Worm (Caenorhabditis elegans): ENCODE measurements around the gene cyp-31A3.

cyp-31A3 gene

DNA sequence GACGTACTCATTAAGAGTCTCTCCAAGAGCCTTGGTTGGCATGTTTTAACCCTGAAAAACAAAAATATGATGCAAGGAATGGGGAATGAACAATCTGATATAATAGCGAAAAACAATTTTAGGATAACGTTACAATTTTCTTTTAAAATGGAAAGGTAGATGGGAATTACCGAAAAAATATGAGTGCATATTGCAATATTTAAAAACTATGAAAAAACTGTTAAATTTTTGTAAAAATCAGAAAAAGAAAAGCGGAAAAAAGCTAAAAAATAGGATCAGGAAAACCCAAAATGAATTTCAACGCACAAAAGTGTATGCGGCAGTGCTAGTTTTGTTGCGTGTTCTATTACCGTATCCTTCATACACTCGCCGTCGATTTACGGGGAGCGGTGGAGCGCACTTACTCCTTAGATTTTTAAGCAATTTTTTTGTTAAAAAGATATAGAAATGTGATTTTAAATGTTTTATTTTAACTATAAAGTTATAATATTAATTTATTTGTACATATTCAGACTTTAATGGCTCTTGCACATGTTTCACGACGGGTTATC, 11.0 kb upstream of the cyp-31A3 start, which contains the start of the genes rpl-20 and Y17G9B.5 (continued):
- TF ChIP-seq lin-39 (tag; optimal IDR thresholded peaks at IDR 0.05) (peak; percentile 99), mdl-1 (tag; optimal IDR thresholded peaks at IDR 0.05) (peak; percentile 31)

DNA sequence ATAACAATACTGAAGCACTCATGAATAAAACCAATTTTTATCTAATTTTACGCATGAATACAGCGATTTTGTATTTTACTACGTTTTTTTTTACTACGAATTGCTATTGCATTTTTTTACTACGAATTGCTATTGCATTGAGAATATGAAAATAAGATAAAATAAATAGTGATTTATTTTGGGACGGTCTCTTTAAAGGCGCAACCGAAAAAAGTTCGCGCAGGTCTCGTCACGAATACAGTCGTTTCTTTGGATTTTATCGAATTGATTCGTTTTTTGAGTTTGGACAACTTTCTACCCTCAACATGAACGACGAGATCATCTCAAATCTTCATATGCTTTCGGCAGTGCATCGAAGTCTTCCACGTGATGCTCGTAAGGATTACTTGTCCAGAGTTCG, 9.0 kb upstream of the cyp-31A3 start, which contains the start of gene Y17G9B.4:
Gene Y17G9B.4 (plus strand): TSS at position 306 of the 400 bp plus-strand sequence.
- no peak for TF ChIP-seq snpc-4 (tag; optimal IDR thresholded peaks at IDR 0.05)
- no peak for TF ChIP-seq ceh-82 (tag; optimal IDR thresholded peaks at IDR 0.05)
- TF ChIP-seq nhr-11 (tag; optimal IDR thresholded peaks at IDR 0.05): no peak
- no peak for TF ChIP-seq unc-62 (GFP tag; optimal IDR thresholded peaks at IDR 0.05)
- TF ChIP-seq nhr-25 (tag; optimal IDR thresholded peaks at IDR 0.05): no peak
- TF ChIP-seq elt-2 (tag; optimal IDR thresholded peaks at IDR 0.05): no peak
- no peak for TF ChIP-seq mml-1 (tag; optimal IDR thresholded peaks at IDR 0.05)
- no peak for TF ChIP-seq ceh-16 (tag; optimal IDR thresholded peaks at IDR 0.05)

DNA sequence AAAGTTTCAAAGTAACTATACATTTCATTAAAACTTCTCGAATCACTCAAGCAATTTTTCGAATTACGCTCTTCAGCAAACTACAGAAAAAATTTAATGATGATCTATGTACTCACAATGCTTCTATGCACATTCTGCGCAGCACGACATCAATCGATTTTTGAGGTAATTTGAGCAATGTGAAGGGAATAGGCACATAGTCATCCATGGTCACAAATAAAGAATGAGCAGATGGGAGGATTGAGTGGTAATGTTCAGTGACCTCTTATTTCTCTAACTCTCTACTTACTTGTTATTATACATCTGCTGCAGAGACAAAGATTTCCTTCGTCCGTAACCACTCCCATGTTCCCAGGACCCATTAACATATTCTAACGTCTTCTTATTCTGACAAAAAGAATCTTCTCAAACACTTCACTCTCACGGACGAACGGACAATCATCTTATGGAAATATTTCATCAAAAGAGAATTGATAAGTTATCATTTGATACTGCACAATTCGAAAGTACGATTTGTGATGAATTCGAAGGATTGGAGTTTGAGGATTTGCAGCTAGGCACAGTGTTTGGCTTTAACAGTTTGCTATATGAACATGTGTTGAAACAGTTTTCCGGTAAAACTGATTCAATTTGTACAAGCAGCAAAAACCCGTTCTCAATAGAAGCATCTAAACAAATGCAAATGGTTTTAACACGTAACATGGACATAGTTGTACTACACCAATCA, 4.8 kb upstream of the cyp-31A3 start, which contains the start of the genes fbxb-77 and Y17G9B.11:
Gene fbxb-77 (minus strand): TSS at position 229 of the 727 bp plus-strand sequence.
Gene Y17G9B.11 (plus strand): TSS at position 677 of the 727 bp plus-strand sequence.
- TF ChIP-seq jun-1 (tag; optimal IDR thresholded peaks at IDR 0.05): no peak
- TF ChIP-seq nhr-76 (tag; optimal IDR thresholded peaks at IDR 0.05): no peak
- no peak for TF ChIP-seq pqm-1 (tag; optimal IDR thresholded peaks at IDR 0.05)
- TF ChIP-seq skn-1 (tag; optimal IDR thresholded peaks at IDR 0.05): no peak
- no peak for TF ChIP-seq eor-1 (tag; optimal IDR thresholded peaks at IDR 0.05)
- TF ChIP-seq unc-62 (GFP tag; optimal IDR thresholded peaks at IDR 0.05): no peak
- TF ChIP-seq nhr-23 (tag; optimal IDR thresholded peaks at IDR 0.05): no peak
- no peak for TF ChIP-seq ztf-11 (tag; optimal IDR thresholded peaks at IDR 0.05)
- no peak for TF ChIP-seq mml-1 (tag; optimal IDR thresholded peaks at IDR 0.05)
- TF ChIP-seq ama-1 (optimal IDR thresholded peaks at IDR 0.05): no peak
- TF ChIP-seq nhr-12 (tag; optimal IDR thresholded peaks at IDR 0.05): no peak
- no peak for TF ChIP-seq nhr-25 (tag; optimal IDR thresholded peaks at IDR 0.05)
- no peak for TF ChIP-seq fos-1 (tag; optimal IDR thresholded peaks at IDR 0.05)
- TF ChIP-seq nhr-28 (tag; optimal IDR thresholded peaks at IDR 0.05): no peak
- TF ChIP-seq ceh-9 (tag; optimal IDR thresholded peaks at IDR 0.05): no peak

DNA sequence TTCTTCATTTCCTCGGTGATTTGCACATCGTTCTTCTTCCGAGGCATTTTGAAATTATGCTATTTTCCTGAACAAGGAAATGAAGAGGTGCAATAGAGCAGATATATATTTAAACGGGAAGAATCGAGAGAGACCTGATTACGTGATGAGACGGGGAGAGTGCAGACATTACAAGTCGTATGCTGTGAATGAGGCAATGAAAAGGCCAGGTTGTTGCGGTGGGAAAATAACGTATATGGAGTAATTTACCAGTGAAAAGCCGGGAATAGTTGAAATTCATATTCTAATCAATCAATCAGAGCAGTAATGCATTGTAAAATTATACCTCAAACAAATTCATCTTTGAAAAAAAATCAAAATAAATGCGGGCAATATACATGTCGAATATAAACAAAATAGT, 2.2 kb upstream of the cyp-31A3 start, which contains the start of gene Y17G9B.8:
Gene Y17G9B.8 (minus strand): TSS at position 182 of the 400 bp plus-strand sequence.
- TF ChIP-seq nhr-23 (tag; optimal IDR thresholded peaks at IDR 0.05): no peak
- no peak for TF ChIP-seq fkh-2 (tag; optimal IDR thresholded peaks at IDR 0.05)
- TF ChIP-seq aly-2 (tag; optimal IDR thresholded peaks at IDR 0.05): no peak

DNA sequence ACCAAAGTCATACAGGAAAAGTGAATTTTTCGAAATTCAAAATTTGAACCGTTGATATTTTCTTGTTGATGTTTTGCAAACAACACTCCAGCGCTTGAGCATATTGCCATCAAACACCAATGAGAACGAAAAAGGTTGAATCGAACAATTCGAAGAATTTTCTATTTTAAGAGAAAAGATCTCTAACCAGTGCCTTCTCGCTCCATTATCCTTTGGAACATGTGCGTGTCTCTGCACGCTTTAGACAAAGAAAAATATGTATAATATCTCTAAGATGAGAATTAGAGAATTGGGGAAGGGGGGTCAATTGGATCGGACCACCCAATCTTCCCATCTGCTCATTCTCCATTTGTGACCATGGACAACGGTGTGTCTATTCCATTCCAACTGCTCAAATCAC, 3.0 kb downstream of the cyp-31A3 start, which contains the start of gene Y17G9B.2:
Gene Y17G9B.2 (plus strand): TSS at position 301 of the 400 bp plus-strand sequence.
- TF ChIP-seq fos-1 (tag; optimal IDR thresholded peaks at IDR 0.05) (no peak), tbx-2 (tag; optimal IDR thresholded peaks at IDR 0.05) (no peak), zag-1 (tag; optimal IDR thresholded peaks at IDR 0.05) (no peak), lsy-12 (tag; optimal IDR thresholded peaks at IDR 0.05) (no peak), ama-1 (optimal IDR thresholded peaks at IDR 0.05) (no peak), nhr-43 (tag; optimal IDR thresholded peaks at IDR 0.05; ENCODE audit: poor library complexity, severe bottlenecking) (no peak), lin-15B (tag; optimal IDR thresholded peaks at IDR 0.05) (no peak), ceh-9 (tag; optimal IDR thresholded peaks at IDR 0.05) (no peak), nhr-76 (tag; optimal IDR thresholded peaks at IDR 0.05) (no peak), sea-2 (GFP tag; optimal IDR thresholded peaks at IDR 0.05) (no peak), elt-3 (tag; optimal IDR thresholded peaks at IDR 0.05) (no peak), jun-1 (tag; optimal IDR thresholded peaks at IDR 0.05) (no peak), unc-62 (GFP tag; optimal IDR thresholded peaks at IDR 0.05) (no peak)

DNA sequence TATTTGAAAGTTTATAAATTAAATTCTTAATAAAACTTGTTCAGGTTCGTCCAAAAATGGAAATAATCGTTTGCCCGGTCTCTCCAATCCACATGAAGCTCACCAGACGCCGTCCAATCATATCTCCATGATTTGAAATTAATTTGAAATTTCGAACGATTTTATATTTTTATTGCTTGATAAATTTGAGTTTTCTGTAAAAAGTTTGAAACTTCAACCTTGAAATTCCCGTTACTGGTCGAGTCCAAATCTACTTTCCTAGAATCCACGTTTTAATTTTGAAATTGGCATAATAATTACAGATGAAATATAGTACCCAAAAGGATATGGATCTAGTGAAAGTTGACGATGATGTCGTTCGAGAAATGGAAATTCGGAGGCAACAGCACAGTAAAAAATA, 3.6 kb downstream of the cyp-31A3 start, which contains the start of gene npp-26:
Gene npp-26 (plus strand): TSS at position 301 of the 400 bp plus-strand sequence.
- TF ChIP-seq fos-1 (tag; optimal IDR thresholded peaks at IDR 0.05): no peak
- no peak for TF ChIP-seq nhr-237 (tag; optimal IDR thresholded peaks at IDR 0.05)
- no peak for TF ChIP-seq unc-39 (tag; optimal IDR thresholded peaks at IDR 0.05)
- no peak for TF ChIP-seq eor-1 (tag; optimal IDR thresholded peaks at IDR 0.05)
- TF ChIP-seq mml-1 (tag; optimal IDR thresholded peaks at IDR 0.05): no peak
- TF ChIP-seq lin-39 (tag; optimal IDR thresholded peaks at IDR 0.05): no peak
- TF ChIP-seq fkh-10 (GFP tag; optimal IDR thresholded peaks at IDR 0.05): no peak
- TF ChIP-seq ceh-16 (tag; optimal IDR thresholded peaks at IDR 0.05): no peak
- TF ChIP-seq hmg-11 (tag; optimal IDR thresholded peaks at IDR 0.05): no peak
- TF ChIP-seq elt-2 (tag; optimal IDR thresholded peaks at IDR 0.05): no peak
